Worm (Caenorhabditis elegans): ENCODE data around the gene math-8.
"Not testable (repeated sequence)": the region's sequence is repeated elsewhere in the genome, so short reads cannot be mapped to it uniquely, and the experiment has no call there.

Gene math-8

ce11 chrII:1862334-1862733 is 26.6 kb downstream of the math-8 start, which contains the start of gene fbxb-98:
fbxb-98 (plus strand) TSS chrII:1862634.
- not testable (repeated sequence) for TF ChIP-seq R02D3.7, ceh-82, nhr-11 (tag; optimal IDR thresholded peaks at IDR 0.05)

- not testable (repeated sequence) for TF ChIP-seq eor-1 (tag; optimal IDR thresholded peaks at IDR 0.05); fkh-10 (GFP tag; optimal IDR thresholded peaks at IDR 0.05); sea-2 (GFP tag; optimal IDR thresholded peaks at IDR 0.05)
These were observed 27.6 kb downstream of the math-8 start, which contains the start of gene C16C4.18 for ce11 chrII:1861285-1861793. C16C4.18 (minus strand) TSS chrII:1861335.

ce11 chrII:1854094-1854493 is 34.9 kb downstream of the math-8 start, which contains the start of gene fbxb-95:
fbxb-95 (plus strand) TSS chrII:1854394.
- not testable (repeated sequence) for TF ChIP-seq ama-1 (optimal IDR thresholded peaks at IDR 0.05); elt-1 (tag; optimal IDR thresholded peaks at IDR 0.05); ceh-16 (tag; optimal IDR thresholded peaks at IDR 0.05)

ce11 chrII:1852503-1852902 is 36.5 kb downstream of the math-8 start, which contains the start of gene C52E2.2:
C52E2.2 (plus strand) TSS chrII:1852803.
- TF ChIP-seq daf-12 (tag; optimal IDR thresholded peaks at IDR 0.05) = no peak
- no peak for TF ChIP-seq ceh-28 (tag; optimal IDR thresholded peaks at IDR 0.05)
- no peak for TF ChIP-seq zag-1 (tag; optimal IDR thresholded peaks at IDR 0.05)
- TF ChIP-seq nhr-25 (tag; optimal IDR thresholded peaks at IDR 0.05) = no peak
- TF ChIP-seq nfya-1 (tag; optimal IDR thresholded peaks at IDR 0.05; ENCODE audit: insufficient read depth) = no peak
- TF ChIP-seq elt-3 (tag; optimal IDR thresholded peaks at IDR 0.05) = no peak
- no peak for TF ChIP-seq tbx-2 (tag; optimal IDR thresholded peaks at IDR 0.05)
- no peak for TF ChIP-seq eor-1 (tag; optimal IDR thresholded peaks at IDR 0.05)
- TF ChIP-seq pqm-1 (tag; optimal IDR thresholded peaks at IDR 0.05) = no peak
- no peak for TF ChIP-seq fkh-2 (tag; optimal IDR thresholded peaks at IDR 0.05)
- TF ChIP-seq nhr-76 (tag; optimal IDR thresholded peaks at IDR 0.05) = no peak

- TF ChIP-seq pqm-1 (tag; optimal IDR thresholded peaks at IDR 0.05) (peak; percentile 99), fkh-2 (tag; optimal IDR thresholded peaks at IDR 0.05) (no peak), nhr-76 (tag; optimal IDR thresholded peaks at IDR 0.05) (no peak), tbx-2 (tag; optimal IDR thresholded peaks at IDR 0.05) (no peak), eor-1 (tag; optimal IDR thresholded peaks at IDR 0.05) (no peak), aly-2 (tag; optimal IDR thresholded peaks at IDR 0.05) (no peak), mml-1 (tag; optimal IDR thresholded peaks at IDR 0.05) (no peak), elt-2 (tag; optimal IDR thresholded peaks at IDR 0.05) (peak; percentile 100), nfya-1 (tag; optimal IDR thresholded peaks at IDR 0.05; ENCODE audit: insufficient read depth) (no peak), sea-2 (GFP tag; optimal IDR thresholded peaks at IDR 0.05) (no peak), ama-1 (optimal IDR thresholded peaks at IDR 0.05) (no peak), ztf-4 (tag; optimal IDR thresholded peaks at IDR 0.05) (no peak), lsy-12 (tag; optimal IDR thresholded peaks at IDR 0.05) (no peak), nhr-25 (tag; optimal IDR thresholded peaks at IDR 0.05) (no peak), nhr-77 (tag; optimal IDR thresholded peaks at IDR 0.05) (no peak), nhr-67 (tag; optimal IDR thresholded peaks at IDR 0.05) (no peak), unc-39 (tag; optimal IDR thresholded peaks at IDR 0.05) (no peak), unc-62 (GFP tag; optimal IDR thresholded peaks at IDR 0.05) (no peak), ceh-16 (tag; optimal IDR thresholded peaks at IDR 0.05) (no peak), ceh-82 (tag; optimal IDR thresholded peaks at IDR 0.05) (no peak), fos-1 (tag; optimal IDR thresholded peaks at IDR 0.05) (no peak), ZK546.5 (tag; optimal IDR thresholded peaks at IDR 0.05) (no peak), nhr-12 (tag; optimal IDR thresholded peaks at IDR 0.05) (no peak), egl-5 (tag; optimal IDR thresholded peaks at IDR 0.05) (no peak), nhr-237 (tag; optimal IDR thresholded peaks at IDR 0.05) (no peak), nhr-43 (tag; optimal IDR thresholded peaks at IDR 0.05; ENCODE audit: poor library complexity, severe bottlenecking) (peak; percentile 85), R02D3.7 (tag; optimal IDR thresholded peaks at IDR 0.05) (no peak), zag-1 (tag; optimal IDR thresholded peaks at IDR 0.05) (no peak), skn-1 (tag; optimal IDR thresholded peaks at IDR 0.05) (no peak), jun-1 (tag; optimal IDR thresholded peaks at IDR 0.05) (peak; percentile 96), egl-27 (tag; optimal IDR thresholded peaks at IDR 0.05) (peak; percentile 44), daf-12 (tag; optimal IDR thresholded peaks at IDR 0.05) (no peak), ztf-11 (tag; optimal IDR thresholded peaks at IDR 0.05) (no peak), elt-3 (tag; optimal IDR thresholded peaks at IDR 0.05) (no peak), ceh-28 (tag; optimal IDR thresholded peaks at IDR 0.05) (no peak), ceh-9 (tag; optimal IDR thresholded peaks at IDR 0.05) (no peak), lin-39 (tag; optimal IDR thresholded peaks at IDR 0.05) (no peak), pha-4 (tag; optimal IDR thresholded peaks at IDR 0.05) (peak; percentile 52), elt-1 (tag; optimal IDR thresholded peaks at IDR 0.05) (no peak), nhr-11 (tag; optimal IDR thresholded peaks at IDR 0.05) (no peak), lin-15B (tag; optimal IDR thresholded peaks at IDR 0.05) (no peak)
These were observed 37.3 kb downstream of the math-8 start for ce11 chrII:1851716-1852115.
